Worm (Caenorhabditis elegans): ENCODE data around the gene Y57G7A.5.

Gene Y57G7A.5

ce11 chrII:1237845-1238244, 37.5 kb downstream of the Y57G7A.5 start (continued):
- TF ChIP-seq php-3 (GFP tag; IDR thresholded peaks at IDR 0.05) (0 out of 2 replicates have a peak, but pooled peaks have one; percentile 20), hif-1 (tag; optimal IDR thresholded peaks at IDR 0.05) (peak in 1 of 2 experiments; percentile 64), nhr-48 (tag; optimal IDR thresholded peaks at IDR 0.05) (peak; percentile 49), mdl-1 (tag; optimal IDR thresholded peaks at IDR 0.05) (peak; percentile 55 to 72), spr-1 (tag; optimal IDR thresholded peaks at IDR 0.05) (peak; percentile 39), F37D6.2 (tag; optimal IDR thresholded peaks at IDR 0.05) (peak; percentile 58), set-16 (GFP tag; IDR thresholded peaks at IDR 0.05) (peak; percentile 100), hlh-30 (tag; optimal IDR thresholded peaks at IDR 0.05; ENCODE audit: insufficient read depth) (peak; percentile 60), madf-5 (GFP tag; IDR thresholded peaks at IDR 0.05) (0 out of 4 replicates have a peak, but pooled peaks of 1 of the 2 experiments have one; percentile 18), daf-16 (GFP tag; optimal IDR thresholded peaks at IDR 0.05) (peak in 1 of 2 experiments; percentile 12), daf-16 (tag; optimal IDR thresholded peaks at IDR 0.05) (peak; percentile 66), sdz-12 (GFP tag; optimal IDR thresholded peaks at IDR 0.05) (no peak), ama-1 (optimal IDR thresholded peaks at IDR 0.05) (no peak), nhr-28 (tag; optimal IDR thresholded peaks at IDR 0.05) (peak; percentile 47), arid-1 (GFP tag; conservative IDR thresholded peaks at IDR 0.05) (peak; percentile 69)

- peak; percentile 31; the same call in 1 of the 2 replicates for TF ChIP-seq madf-9 (GFP tag; conservative IDR thresholded peaks at IDR 0.05)
- peak; percentile 32 for TF ChIP-seq mes-2 (tag; optimal IDR thresholded peaks at IDR 0.05; ENCODE audit: poor library complexity, severe bottlenecking)
- no peak for TF ChIP-seq Y75B8A.6 (GFP tag; IDR thresholded peaks at IDR 0.05)
- TF ChIP-seq lin-1 (GFP tag; IDR thresholded peaks at IDR 0.05): no peak
- TF ChIP-seq nhr-6 (tag; optimal IDR thresholded peaks at IDR 0.05): peak; percentile 33
- no peak for TF ChIP-seq nhr-42 (GFP tag; IDR thresholded peaks at IDR 0.05)
- no peak for TF ChIP-seq zfp-3 (GFP tag; conservative IDR thresholded peaks at IDR 0.05)
- TF ChIP-seq jun-1 (tag; optimal IDR thresholded peaks at IDR 0.05): no peak
- TF ChIP-seq nhr-111 (GFP tag; optimal IDR thresholded peaks at IDR 0.05): no peak
- no peak for TF ChIP-seq gei-8 (GFP tag; optimal IDR thresholded peaks at IDR 0.05)
- TF ChIP-seq dpl-1 (GFP tag; optimal IDR thresholded peaks at IDR 0.05): no peak
- no peak for TF ChIP-seq nhr-76 (tag; optimal IDR thresholded peaks at IDR 0.05)
- no peak for TF ChIP-seq ZK546.5 (tag; optimal IDR thresholded peaks at IDR 0.05)
- TF ChIP-seq dmd-9 (GFP tag; IDR thresholded peaks at IDR 0.05): no peak
- TF ChIP-seq unc-130 (GFP tag; optimal IDR thresholded peaks at IDR 0.05): no peak
- no peak for TF ChIP-seq mxl-2 (GFP tag; conservative IDR thresholded peaks at IDR 0.05)
- TF ChIP-seq spr-1 (tag; optimal IDR thresholded peaks at IDR 0.05): no peak
- TF ChIP-seq cey-2 (tag; optimal IDR thresholded peaks at IDR 0.05; ENCODE audit: borderline replicate concordance, insufficient read depth): no peak
- no peak for TF ChIP-seq Y48G9A.11 (GFP tag; IDR thresholded peaks at IDR 0.05)
- TF ChIP-seq lin-15B (tag; optimal IDR thresholded peaks at IDR 0.05): no peak
- peak; percentile 17 for TF ChIP-seq nhr-28 (tag; optimal IDR thresholded peaks at IDR 0.05)
- no peak for TF ChIP-seq R02D3.7 (tag; optimal IDR thresholded peaks at IDR 0.05)
- TF ChIP-seq dmd-8 (GFP tag; IDR thresholded peaks at IDR 0.05): no peak
- TF ChIP-seq madf-5 (GFP tag; IDR thresholded peaks at IDR 0.05): no peak
- TF ChIP-seq F49E8.2 (tag; optimal IDR thresholded peaks at IDR 0.05; ENCODE audit: borderline replicate concordance): no peak
- no peak for TF ChIP-seq Y105C5A.15 (GFP tag; IDR thresholded peaks at IDR 0.05)
- TF ChIP-seq aha-1 (tag): no peak
- no peak for TF ChIP-seq aly-2 (tag; optimal IDR thresholded peaks at IDR 0.05)
- no peak for TF ChIP-seq nhr-102 (tag; optimal IDR thresholded peaks at IDR 0.05)
- no peak for TF ChIP-seq ceh-28 (tag; optimal IDR thresholded peaks at IDR 0.05)
- no peak for TF ChIP-seq duxl-1 (tag; optimal IDR thresholded peaks at IDR 0.05; ENCODE audit: poor library complexity)
- no peak for TF ChIP-seq ceh-20 (GFP tag; IDR thresholded peaks at IDR 0.05)
- TF ChIP-seq daf-19 (GFP tag; conservative IDR thresholded peaks at IDR 0.05): no peak
- no peak for TF ChIP-seq ceh-32 (tag; optimal IDR thresholded peaks at IDR 0.05; ENCODE audit: poor library complexity)
- TF ChIP-seq hmg-1.1 (GFP tag; IDR thresholded peaks at IDR 0.05): no peak
- no peak for TF ChIP-seq T20F7.1 (GFP tag; optimal IDR thresholded peaks at IDR 0.05)
- no peak for TF ChIP-seq ctbp-1 (GFP tag; IDR thresholded peaks at IDR 0.05)
- no peak for TF ChIP-seq lin-13 (GFP tag; optimal IDR thresholded peaks at IDR 0.05)
These were observed 38.9 kb downstream of the Y57G7A.5 start for ce11 chrII:1236479-1236878.
